Worm (Caenorhabditis elegans) whole organism, young adult: ENCODE measurements around the gene xbp-1.

Experiments used
- B0019.2 ChIP-seq: fragments of 200-800 bp; sonication (Bioruptor generic); conservative IDR thresholded peaks from 2 replicates; pipeline ENCODE4 v1.3.6; 2022; ENCODE audit warnings: missing genetic modification reagents, missing genetic modification characterization, missing compliant biosample characterization
- F22D6.2 ChIP-seq: sonication (generic microtip); optimal IDR thresholded peaks from 2 replicates; lab custom pipeline; 2016; ENCODE audit warnings: mild to moderate bottlenecking, missing genetic modification characterization, missing compliant biosample characterization
- F23B12.7 ChIP-seq: sonication (generic microtip); optimal IDR thresholded peaks from 2 replicates; lab custom pipeline; 2017; ENCODE audit warnings: missing genetic modification characterization, mild to moderate bottlenecking, missing compliant biosample characterization, antibody characterized with exemption, moderate library complexity; ENCODE audit not compliant: insufficient read depth
- F37B4.10 ChIP-seq: fragments of 200-800 bp; sonication (Bioruptor generic); IDR thresholded peaks from 2 replicates; pipeline ENCODE4 v1.3.6; 2022; ENCODE audit warnings: missing genetic modification characterization, missing compliant biosample characterization
- F55B11.4 ChIP-seq: sonication (generic microtip); optimal IDR thresholded peaks from 2 replicates; lab custom pipeline; 2016; ENCODE audit warnings: missing compliant biosample characterization, missing genetic modification characterization, borderline replicate concordance; ENCODE audit not compliant: insufficient read depth
- K11D2.4 ChIP-seq: fragments of 200-800 bp; sonication (Bioruptor generic); IDR thresholded peaks from 2 replicates; pipeline ENCODE4 v1.3.6; 2022; ENCODE audit warnings: missing genetic modification reagents, missing genetic modification characterization, missing compliant biosample characterization
- Y67H2A.10 ChIP-seq: fragments of 200-800 bp; sonication (Bioruptor generic); conservative IDR thresholded peaks from 2 replicates; pipeline ENCODE4 v1.3.6; 2022; ENCODE audit warnings: missing genetic modification reagents, missing genetic modification characterization, missing compliant biosample characterization
- Y95B8A.8 ChIP-seq: fragments of 200-800 bp; sonication (Bioruptor generic); IDR thresholded peaks from 2 replicates; pipeline ENCODE4 v1.3.6; 2022; ENCODE audit warnings: missing genetic modification reagents, missing genetic modification characterization, missing compliant biosample characterization
- aptf-2 ChIP-seq: fragments of 200-800 bp; sonication (Bioruptor generic); conservative IDR thresholded peaks from 2 replicates; pipeline ENCODE4 v1.3.6; 2022; ENCODE audit warnings: missing genetic modification reagents, missing genetic modification characterization, missing compliant biosample characterization
- athp-1 ChIP-seq: sonication (generic microtip); optimal IDR thresholded peaks from 2 replicates; lab custom pipeline; 2017; ENCODE audit warnings: mild to moderate bottlenecking, missing genetic modification characterization, missing compliant biosample characterization
- attf-3 ChIP-seq: fragments of 200-800 bp; sonication (Bioruptor generic); conservative IDR thresholded peaks from 2 replicates; pipeline ENCODE4 v1.3.6; 2022; ENCODE audit warnings: missing genetic modification reagents, missing genetic modification characterization, missing compliant biosample characterization
- ccch-3 ChIP-seq: fragments of 200-800 bp; sonication (Bioruptor generic); optimal IDR thresholded peaks from 2 replicates; lab custom pipeline; 2018; ENCODE audit warnings: mild to moderate bottlenecking, missing genetic modification characterization, missing compliant biosample characterization
- cebp-1 ChIP-seq, 2 experiments: fragments of 200-800 bp in 1 of 2; sonication (Bioruptor generic) in 1 of 2; sonication (generic microtip) in 1 of 2; IDR thresholded peaks in 1 of 2; optimal IDR thresholded peaks in 1 of 2; 2 replicates each; pipeline versions ENCODE4 v1.3.6 to Lab custom; 2017 to 2022; ENCODE audit warnings: missing compliant biosample characterization in 2 of 2, missing genetic modification characterization in 2 of 2, mild to moderate bottlenecking in 1 of 2, missing genetic modification reagents in 1 of 2, moderate library complexity in 1 of 2
- ceh-58 ChIP-seq: fragments of 200-800 bp; sonication (Bioruptor generic); IDR thresholded peaks from 2 replicates; pipeline ENCODE4 v1.3.6; 2022; ENCODE audit warnings: missing genetic modification characterization, missing compliant biosample characterization
- dox-1 ChIP-seq: fragments of 200-800 bp; sonication (Bioruptor generic); IDR thresholded peaks from 2 replicates; pipeline ENCODE4 v1.3.6; 2022; ENCODE audit warnings: missing genetic modification reagents, missing genetic modification characterization, missing compliant biosample characterization
- dpff-1 ChIP-seq: sonication (generic microtip); optimal IDR thresholded peaks from 2 replicates; lab custom pipeline; 2017; ENCODE audit warnings: mild to moderate bottlenecking, missing genetic modification characterization, missing compliant biosample characterization
- efl-1 ChIP-seq: fragments of 150-350 bp; optimal IDR thresholded peaks from 2 replicates; lab custom pipeline; 2014; ENCODE audit warnings: missing biosample characterization, missing genetic modification reagents, missing genetic modification characterization
- ekl-4 ChIP-seq: fragments of 200-800 bp; sonication (Bioruptor generic); IDR thresholded peaks from 2 replicates; pipeline ENCODE4 v1.3.6; 2022; ENCODE audit warnings: missing genetic modification reagents, missing genetic modification characterization, missing compliant biosample characterization
- fkh-3 ChIP-seq: sonication (generic microtip); optimal IDR thresholded peaks from 2 replicates; lab custom pipeline; 2016; ENCODE audit warnings: mild to moderate bottlenecking, missing genetic modification characterization, missing compliant biosample characterization
- hmg-1.2 ChIP-seq: fragments of 200-800 bp; sonication (Bioruptor generic); IDR thresholded peaks from 2 replicates; pipeline ENCODE4 v1.3.6; 2022; ENCODE audit warnings: missing genetic modification reagents, missing genetic modification characterization, missing compliant biosample characterization
- hmg-20 ChIP-seq: fragments of 200-800 bp; sonication (Bioruptor generic); IDR thresholded peaks from 2 replicates; pipeline ENCODE4 v1.3.6; 2022; ENCODE audit warnings: missing genetic modification reagents, missing genetic modification characterization, missing compliant biosample characterization
- hsf-1 ChIP-seq: fragments of 200-800 bp; sonication (Bioruptor generic); IDR thresholded peaks from 2 replicates; pipeline ENCODE4 v1.3.6; 2022; ENCODE audit warnings: missing genetic modification reagents, missing genetic modification characterization, missing compliant biosample characterization
- let-526 ChIP-seq: fragments of 200-800 bp; sonication (Bioruptor generic); IDR thresholded peaks from 2 replicates; pipeline ENCODE4 v1.3.6; 2022; ENCODE audit warnings: missing genetic modification reagents, missing genetic modification characterization, missing compliant biosample characterization
- lin-26 ChIP-seq: fragments of 200-800 bp; sonication (Bioruptor generic); IDR thresholded peaks from 2 replicates; pipeline ENCODE4 v1.3.6; 2022; ENCODE audit warnings: missing genetic modification reagents, missing genetic modification characterization, missing compliant biosample characterization
- lin-40 ChIP-seq: sonication (generic microtip); optimal IDR thresholded peaks from 2 replicates; lab custom pipeline; 2016; ENCODE audit warnings: missing genetic modification characterization, mild to moderate bottlenecking, missing compliant biosample characterization, missing genotype, missing genetic modification reagents
- lsy-27 ChIP-seq: sonication (generic microtip); optimal IDR thresholded peaks from 2 replicates; lab custom pipeline; 2017; ENCODE audit warnings: missing genetic modification characterization, mild to moderate bottlenecking, missing compliant biosample characterization, antibody characterized with exemption, missing genotype, borderline replicate concordance; ENCODE audit not compliant: insufficient read depth
- nhr-120 ChIP-seq: fragments of 200-800 bp; sonication (Bioruptor generic); IDR thresholded peaks from 2 replicates; pipeline ENCODE4 v1.3.6; 2022; ENCODE audit warnings: missing genetic modification characterization, missing compliant biosample characterization
- nhr-90 ChIP-seq: sonication (generic microtip); optimal IDR thresholded peaks from 2 replicates; lab custom pipeline; 2016; ENCODE audit warnings: missing genotype, mild to moderate bottlenecking, missing genetic modification characterization, missing compliant biosample characterization
- rec-8 ChIP-seq, 2 experiments: sonication (generic microtip); optimal IDR thresholded peaks; 2 replicates each; lab custom pipeline; 2016; ENCODE audit warnings: mild to moderate bottlenecking in 2 of 2, missing genetic modification characterization in 2 of 2, missing genetic modification reagents in 2 of 2, missing genotype in 2 of 2, missing biosample characterization in 1 of 2, missing compliant biosample characterization in 1 of 2, moderate library complexity in 1 of 2
- tlf-1 ChIP-seq: fragments of 200-800 bp; sonication (Bioruptor generic); optimal IDR thresholded peaks from 2 replicates; lab custom pipeline; 2018; ENCODE audit warnings: mild to moderate bottlenecking, missing genetic modification characterization, missing compliant biosample characterization
- xnd-1 ChIP-seq: sonication (generic microtip); optimal IDR thresholded peaks from 2 replicates; lab custom pipeline; 2016; ENCODE audit warnings: missing genotype, missing genetic modification reagents, missing genetic modification characterization, missing compliant biosample characterization
- ztf-25 ChIP-seq: fragments of 200-800 bp; sonication (Bioruptor generic); IDR thresholded peaks from 2 replicates; pipeline ENCODE4 v1.3.6; 2022; ENCODE audit warnings: missing genetic modification reagents, missing genetic modification characterization, missing compliant biosample characterization
- ztf-6 ChIP-seq: fragments of 200-800 bp; sonication (Bioruptor generic); IDR thresholded peaks from 2 replicates; pipeline ENCODE4 v1.3.6; 2022; ENCODE audit warnings: missing genetic modification reagents, missing genetic modification characterization, missing compliant biosample characterization

Gene xbp-1

DNA sequence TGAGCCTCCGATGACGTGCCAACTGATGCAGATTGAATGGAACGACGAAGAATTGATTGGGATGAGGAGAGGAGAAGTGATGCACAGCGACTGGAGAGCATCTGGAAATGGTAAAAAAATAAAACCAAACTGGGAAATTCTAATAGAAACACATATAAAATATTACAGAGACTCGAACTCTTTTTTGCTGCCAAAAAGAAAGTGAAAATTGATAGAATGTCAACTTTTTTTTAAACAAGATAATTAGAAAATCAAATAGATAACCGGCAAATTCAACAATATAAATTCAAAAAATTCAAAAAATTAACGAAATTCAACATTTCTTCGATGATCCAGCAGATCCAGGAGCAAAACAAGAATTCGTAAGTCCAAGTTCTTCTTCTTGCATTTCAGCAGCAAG lies 49.9 kb downstream of the xbp-1 start, which contains the start of gene mrpl-21:
Gene mrpl-21 (minus strand): TSS at position 101 of the 400 bp plus-strand sequence.
- TF ChIP-seq hmg-20 (GFP tag; lab: Robert Waterston, UW) (no peak), ztf-6 (GFP tag; lab: Robert Waterston, UW) (no peak), efl-1 (GFP tag; lab: Kevin White, UChicago) (no peak), dpff-1 (tag; lab: Kevin White, UChicago) (no peak), ceh-58 (no peak), ekl-4 (GFP tag; lab: Robert Waterston, UW) (no peak), fkh-3 (tag; lab: Kevin White, UChicago) (no peak), attf-3 (GFP tag; lab: Robert Waterston, UW) (no peak), xnd-1 (no peak), athp-1 (no peak), cebp-1 (GFP tag; IDR thresholded peaks at IDR 0.05; lab: Robert Waterston, UW) (no peak), cebp-1 (tag; optimal IDR thresholded peaks at IDR 0.05; lab: Kevin White, UChicago) (no peak), F55B11.4 (no peak), nhr-90 (no peak), lin-26 (GFP tag; lab: Robert Waterston, UW) (no peak)

ce11 chrIII:4244285-4244684 lies 50.7 kb downstream of the xbp-1 start, which contains the start of gene zhit-2:
zhit-2 (minus strand) TSS chrIII:4244385.
- TF ChIP-seq aptf-2 (GFP tag; lab: Robert Waterston, UW), result no peak
- no peak for TF ChIP-seq dox-1 (GFP tag; lab: Robert Waterston, UW)
- TF ChIP-seq F37B4.10 (GFP tag; lab: Robert Waterston, UW), result no peak
- TF ChIP-seq rec-8 (tag; optimal IDR thresholded peaks at IDR 0.05; lab: Kevin White, UChicago), result no peak
- no peak for TF ChIP-seq lin-40 (tag; lab: Kevin White, UChicago)
- no peak for TF ChIP-seq F55B11.4
- no peak for TF ChIP-seq B0019.2 (GFP tag; lab: Robert Waterston, UW)
- no peak for TF ChIP-seq K11D2.4 (GFP tag; lab: Robert Waterston, UW)
- TF ChIP-seq let-526 (GFP tag; lab: Robert Waterston, UW), result no peak
- no peak for TF ChIP-seq ztf-25 (GFP tag; lab: Robert Waterston, UW)
- no peak for TF ChIP-seq hsf-1
- no peak for TF ChIP-seq hmg-1.2
- TF ChIP-seq Y67H2A.10 (GFP tag; lab: Robert Waterston, UW), result no peak
- no peak for TF ChIP-seq ccch-3 (GFP tag; lab: Kevin White, UChicago)
- TF ChIP-seq nhr-120 (GFP tag; lab: Robert Waterston, UW), result no peak
- no peak for TF ChIP-seq tlf-1 (GFP tag; lab: Kevin White, UChicago)
- TF ChIP-seq F22D6.2 (tag; lab: Kevin White, UChicago), result no peak
- no peak for TF ChIP-seq Y95B8A.8 (GFP tag; lab: Robert Waterston, UW)
- no peak for TF ChIP-seq F23B12.7 (tag; lab: Kevin White, UChicago)
- no peak for TF ChIP-seq lsy-27
